Fruit fly (Drosophila melanogaster) whole organism, embryonic: ENCODE results near the gene Zn72D.
A peak's percentile ranks its signal among the peaks of the same experiment; 100 is the strongest.

ENCODE experiments used
- Bteb2 ChIP-seq: fragments of 200-800 bp; sonication (Bioruptor generic); optimal IDR thresholded peaks from 2 replicates; lab custom pipeline; 2016; ENCODE audit warnings: missing biosample characterization, missing genetic modification characterization
- CG11093 ChIP-seq: fragments of 200-800 bp; sonication (Bioruptor generic); IDR thresholded peaks from 3 replicates; pipeline ENCODE4 v1.3.6; 2022; ENCODE audit warnings: missing biosample characterization, missing genetic modification characterization
- CG11504 ChIP-seq: fragments of 200-800 bp; sonication (Bioruptor generic); optimal IDR thresholded peaks from 3 replicates; lab custom pipeline; 2019; ENCODE audit warnings: missing biosample characterization, mild to moderate bottlenecking, missing genetic modification characterization, moderate library complexity
- CG11695 ChIP-seq: fragments of 200-800 bp; sonication (Bioruptor generic); IDR thresholded peaks from 3 replicates; pipeline ENCODE4 v1.3.6; 2022; ENCODE audit warnings: missing biosample characterization, missing genetic modification characterization
- CG12659 ChIP-seq: fragments of 200-800 bp; sonication (Bioruptor generic); optimal IDR thresholded peaks from 3 replicates; lab custom pipeline; 2017; ENCODE audit warnings: mild to moderate bottlenecking, missing biosample characterization, missing genetic modification reagents, missing genetic modification characterization
- CG15269 ChIP-seq: fragments of 200-800 bp; sonication (Bioruptor generic); optimal IDR thresholded peaks from 2 replicates; lab custom pipeline; 2018; ENCODE audit warnings: missing biosample characterization, mild to moderate bottlenecking, missing genetic modification characterization, moderate library complexity
- CG15514 ChIP-seq: fragments of 200-800 bp; sonication (Bioruptor generic); optimal IDR thresholded peaks from 3 replicates; lab custom pipeline; 2017; ENCODE audit warnings: missing biosample characterization, missing genetic modification characterization, mild to moderate bottlenecking, moderate library complexity, missing genetic modification reagents
- CG17328 ChIP-seq: fragments of 200-800 bp; sonication (Bioruptor generic); IDR thresholded peaks from 2 replicates; pipeline ENCODE4 v1.3.6; 2022; ENCODE audit warnings: missing biosample characterization, missing genetic modification characterization
- CG17385 ChIP-seq: fragments of 200-800 bp; sonication (Bioruptor generic); optimal IDR thresholded peaks from 3 replicates; lab custom pipeline; 2018; ENCODE audit warnings: missing biosample characterization, mild to moderate bottlenecking, missing genetic modification characterization
- CG18262 ChIP-seq: fragments of 200-800 bp; optimal IDR thresholded peaks from 3 replicates; lab custom pipeline; 2019; ENCODE audit warnings: missing biosample characterization, mild to moderate bottlenecking, missing genetic modification characterization, moderate library complexity
- CG18599 ChIP-seq: fragments of 200-800 bp; sonication (Bioruptor generic); optimal IDR thresholded peaks from 3 replicates; lab custom pipeline; 2017; ENCODE audit warnings: missing biosample characterization, missing genetic modification characterization, mild to moderate bottlenecking, moderate library complexity, missing genetic modification reagents
- CG18619 ChIP-seq: fragments of 200-800 bp; sonication (Bioruptor generic); optimal IDR thresholded peaks from 3 replicates; lab custom pipeline; 2017; ENCODE audit warnings: missing biosample characterization, mild to moderate bottlenecking, missing genetic modification characterization
- CG2120 ChIP-seq: fragments of 200-800 bp; sonication (Bioruptor generic); optimal IDR thresholded peaks from 3 replicates; lab custom pipeline; 2016; ENCODE audit warnings: missing biosample characterization, missing genetic modification characterization
- CG30403 ChIP-seq: fragments of 200-800 bp; sonication (Bioruptor generic); optimal IDR thresholded peaks from 3 replicates; lab custom pipeline; 2016; ENCODE audit warnings: missing biosample characterization, missing genetic modification characterization
- CG3281 ChIP-seq: fragments of 200-800 bp; sonication (Bioruptor generic); optimal IDR thresholded peaks from 3 replicates; lab custom pipeline; 2017; ENCODE audit warnings: missing biosample characterization, mild to moderate bottlenecking, missing genetic modification characterization
- CG4820 ChIP-seq: fragments of 200-800 bp; sonication (Bioruptor generic); optimal IDR thresholded peaks from 3 replicates; lab custom pipeline; 2016; ENCODE audit warnings: missing biosample characterization, missing genetic modification characterization
- CG6791 ChIP-seq: fragments of 200-800 bp; sonication (Bioruptor generic); IDR thresholded peaks from 3 replicates; pipeline ENCODE4 v1.3.6; 2022; ENCODE audit warnings: missing biosample characterization, missing genetic modification characterization; ENCODE audit not compliant: partially characterized antibody
- CG7839 ChIP-seq: fragments of 200-800 bp; sonication (Bioruptor generic); optimal IDR thresholded peaks from 3 replicates; lab custom pipeline; 2018; ENCODE audit warnings: missing biosample characterization, mild to moderate bottlenecking, missing genetic modification characterization, moderate library complexity
- CG8290 ChIP-seq, 3 experiments: fragments of 200-800 bp; sonication (Bioruptor generic); optimal IDR thresholded peaks; 2 replicates each; lab custom pipeline; 2016 to 2019; ENCODE audit warnings: missing biosample characterization in 3 of 3, missing genetic modification characterization in 3 of 3, mild to moderate bottlenecking in 2 of 3, moderate library complexity in 1 of 3
- CG9817 ChIP-seq: fragments of 200-800 bp; sonication (Bioruptor generic); optimal IDR thresholded peaks from 2 replicates; lab custom pipeline; 2018; ENCODE audit warnings: missing biosample characterization, mild to moderate bottlenecking, missing genetic modification characterization, moderate library complexity
- CoRest ChIP-seq: fragments of 200-800 bp; sonication (Bioruptor generic); optimal IDR thresholded peaks from 3 replicates; lab custom pipeline; 2018; ENCODE audit warnings: missing biosample characterization, mild to moderate bottlenecking, missing genetic modification characterization, moderate library complexity
- D19A ChIP-seq: fragments of 200-800 bp; optimal IDR thresholded peaks from 3 replicates; lab custom pipeline; 2019; ENCODE audit warnings: missing biosample characterization, mild to moderate bottlenecking, missing genetic modification characterization, moderate library complexity
- D19B ChIP-seq: fragments of 200-800 bp; sonication (Bioruptor generic); optimal IDR thresholded peaks from 2 replicates; lab custom pipeline; 2017; ENCODE audit warnings: missing biosample characterization, mild to moderate bottlenecking, missing genetic modification characterization
- Fer3 ChIP-seq: fragments of 200-800 bp; sonication (Bioruptor generic); optimal IDR thresholded peaks from 2 replicates; lab custom pipeline; 2018; ENCODE audit warnings: missing biosample characterization, mild to moderate bottlenecking, missing genetic modification characterization, moderate library complexity
- Hmx ChIP-seq: fragments of 200-800 bp; sonication (Bioruptor generic); optimal IDR thresholded peaks from 2 replicates; lab custom pipeline; 2016; ENCODE audit warnings: missing biosample characterization, missing genetic modification characterization
- Meics ChIP-seq: fragments of 200-800 bp; sonication (Bioruptor generic); optimal IDR thresholded peaks from 2 replicates; lab custom pipeline; 2017; ENCODE audit warnings: missing biosample characterization, mild to moderate bottlenecking, missing genetic modification characterization
- Oli ChIP-seq: fragments of 200-800 bp; sonication (Bioruptor generic); optimal IDR thresholded peaks from 2 replicates; lab custom pipeline; 2018; ENCODE audit warnings: missing biosample characterization, mild to moderate bottlenecking, missing genetic modification characterization, moderate library complexity
- Stat92E ChIP-seq, 3 experiments: fragments of >200 bp in 2 of 3; fragments of 200-800 bp in 1 of 3; sonication (Bioruptor generic) in 1 of 3; optimal IDR thresholded peaks; 2 replicates each; lab custom pipeline; 2017 to 2019; ENCODE audit warnings: missing biosample characterization in 3 of 3, missing genetic modification characterization in 3 of 3, mild to moderate bottlenecking in 1 of 3, moderate library complexity in 1 of 3
- Xbp1 ChIP-seq: fragments of 200-800 bp; sonication (Bioruptor generic); optimal IDR thresholded peaks from 3 replicates; lab custom pipeline; 2016; ENCODE audit warnings: missing biosample characterization, mild to moderate bottlenecking, missing genetic modification characterization
- caup ChIP-seq: fragments of 200-800 bp; sonication (Bioruptor generic); optimal IDR thresholded peaks from 3 replicates; lab custom pipeline; 2017; ENCODE audit warnings: missing biosample characterization, mild to moderate bottlenecking, missing genetic modification characterization, moderate library complexity; ENCODE audit not compliant: severe bottlenecking
- dpn ChIP-seq, 2 experiments: fragments of 200-800 bp; sonication (Bioruptor generic); optimal IDR thresholded peaks; 3 replicates each; lab custom pipeline; 2016; ENCODE audit warnings: missing biosample characterization in 2 of 2, missing genetic modification characterization in 2 of 2
- exex ChIP-seq: fragments of 200-800 bp; sonication (Bioruptor generic); optimal IDR thresholded peaks from 4 replicates; lab custom pipeline; 2018; ENCODE audit warnings: missing biosample characterization, mild to moderate bottlenecking, missing genetic modification characterization, moderate library complexity
- fd3F ChIP-seq: fragments of 200-800 bp; sonication (Bioruptor generic); optimal IDR thresholded peaks from 2 replicates; lab custom pipeline; 2018; ENCODE audit warnings: missing biosample characterization, mild to moderate bottlenecking, missing genetic modification characterization, moderate library complexity
- fu2 ChIP-seq: fragments of 200-800 bp; sonication (Bioruptor generic); optimal IDR thresholded peaks from 2 replicates; lab custom pipeline; 2016; ENCODE audit warnings: missing biosample characterization, missing genetic modification characterization
- grau ChIP-seq: fragments of 200-800 bp; optimal IDR thresholded peaks from 3 replicates; lab custom pipeline; 2019; ENCODE audit warnings: missing biosample characterization, mild to moderate bottlenecking, missing genetic modification characterization, moderate library complexity
- lab ChIP-seq: fragments of 200-800 bp; sonication (Bioruptor generic); optimal IDR thresholded peaks from 3 replicates; lab custom pipeline; 2017; ENCODE audit warnings: missing biosample characterization, missing genetic modification characterization, mild to moderate bottlenecking, moderate library complexity, missing genetic modification reagents
- lilli ChIP-seq: fragments of 200-800 bp; sonication (Bioruptor generic); optimal IDR thresholded peaks from 3 replicates; lab custom pipeline; 2016; ENCODE audit warnings: missing biosample characterization, missing genetic modification characterization
- mam ChIP-seq: fragments of 200-800 bp; sonication (Bioruptor generic); optimal IDR thresholded peaks from 3 replicates; lab custom pipeline; 2016; ENCODE audit warnings: missing biosample characterization, missing genetic modification characterization
- pho ChIP-seq: fragments of 200-800 bp; sonication (Bioruptor generic); optimal IDR thresholded peaks from 2 replicates; lab custom pipeline; 2016; ENCODE audit warnings: missing biosample characterization, missing genetic modification characterization
- psq ChIP-seq: fragments of 200-800 bp; sonication (Bioruptor generic); optimal IDR thresholded peaks from 2 replicates; lab custom pipeline; 2017; ENCODE audit warnings: missing biosample characterization, missing genetic modification characterization
- row ChIP-seq: fragments of 200-800 bp; sonication (Bioruptor generic); IDR thresholded peaks from 3 replicates; pipeline ENCODE4 v1.3.6; 2022; ENCODE audit warnings: missing biosample characterization, missing genetic modification characterization
- scrt ChIP-seq: fragments of 200-800 bp; sonication (Bioruptor generic); optimal IDR thresholded peaks from 2 replicates; lab custom pipeline; 2018; ENCODE audit warnings: missing biosample characterization, mild to moderate bottlenecking, missing genetic modification characterization, moderate library complexity
- slbo ChIP-seq: fragments of 200-800 bp; sonication (Bioruptor generic); IDR thresholded peaks from 2 replicates; pipeline ENCODE4 v1.3.6; 2022; ENCODE audit warnings: missing biosample characterization, missing genetic modification characterization
- unc-4 ChIP-seq: fragments of 200-800 bp; sonication (Bioruptor generic); IDR thresholded peaks from 2 replicates; pipeline ENCODE4 v1.3.6; 2022; ENCODE audit warnings: missing biosample characterization, missing genetic modification characterization; ENCODE audit not compliant: partially characterized antibody
- zfh2 ChIP-seq: fragments of 200-800 bp; sonication (Bioruptor generic); optimal IDR thresholded peaks from 2 replicates; lab custom pipeline; 2016; ENCODE audit warnings: missing biosample characterization, missing genetic modification characterization

Zn72D gene

DNA sequence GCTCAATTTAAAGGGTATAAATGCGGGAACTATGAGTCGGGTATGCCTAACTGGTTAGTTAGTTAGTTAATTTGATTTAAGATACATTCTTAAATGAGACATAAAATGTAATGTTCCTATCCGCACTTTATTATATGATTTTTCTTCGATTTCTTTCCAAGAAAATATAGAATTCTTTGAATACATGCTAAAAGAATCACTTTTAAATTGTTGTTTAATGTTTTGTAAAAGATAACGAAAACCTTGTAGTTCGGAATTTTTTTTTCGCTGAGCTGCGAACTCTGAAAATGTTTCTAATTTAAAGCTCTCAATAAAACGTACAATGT lies 47.6 kb upstream of the Zn72D start (continued):
- TF ChIP-seq Hmx (GFP tag; lab: Kevin White, UChicago) (peak; percentile 18), lilli (peak; percentile 16), CG15269 (tag; lab: Kevin White, UChicago) (peak; percentile 18), CG18599 (GFP tag; lab: Kevin White, UChicago) (peak; percentile 70), Oli (peak; percentile 30), dpn (GFP tag; optimal IDR thresholded peaks at IDR 0.05; lab: Kevin White, UChicago) (peak in 1 of 2 experiments; percentile 3), D19B (peak; percentile 82), Fer3 (peak; percentile 6), pho (GFP tag; lab: Kevin White, UChicago) (peak; percentile 27), lab (GFP tag; lab: Kevin White, UChicago) (peak; percentile 60), psq (no peak), unc-4 (GFP tag; lab: Robert Waterston, UW) (no peak), mam (GFP tag; lab: Kevin White, UChicago) (peak; percentile 36), fu2 (GFP tag; lab: Kevin White, UChicago) (no peak), zfh2 (peak; percentile 48), Xbp1 (GFP tag; lab: Kevin White, UChicago) (no peak), CG3281 (GFP tag; lab: Kevin White, UChicago) (peak; percentile 52), CG4820 (GFP tag; lab: Kevin White, UChicago) (no peak), CG18262 (no peak), D19A (tag; lab: Kevin White, UChicago) (peak; percentile 38), Stat92E (GFP tag; optimal IDR thresholded peaks at IDR 0.05; lab: Kevin White, UChicago) (peak in 1 of 3 experiments; percentile 29), CG6791 (no peak), CG8290 (GFP tag; optimal IDR thresholded peaks at IDR 0.05; lab: Kevin White, UChicago) (no peak), CG8290 (tag; optimal IDR thresholded peaks at IDR 0.05; lab: Kevin White, UChicago) (peak in 1 of 2 experiments; percentile 16), exex (tag; lab: Kevin White, UChicago) (peak; percentile 5), caup (GFP tag; lab: Kevin White, UChicago) (peak; percentile 35), CG17385 (peak; percentile 4), CG18619 (peak; percentile 18), CG17328 (no peak), slbo (peak; percentile 41; the same call in 1 of the 2 replicates), CG30403 (GFP tag; lab: Kevin White, UChicago) (peak; percentile 35), grau (tag; lab: Kevin White, UChicago) (peak; percentile 55), Bteb2 (GFP tag; lab: Kevin White, UChicago) (peak; percentile 22), CG15514 (GFP tag; lab: Kevin White, UChicago) (peak; percentile 1), scrt (GFP tag; lab: Kevin White, UChicago) (no peak), Meics (GFP tag; lab: Kevin White, UChicago) (peak; percentile 34), CG12659 (GFP tag; lab: Kevin White, UChicago) (peak; percentile 12), CG7839 (peak; percentile 40), CG11093 (GFP tag; lab: Robert Waterston, UW) (no peak), row (GFP tag; lab: Robert Waterston, UW) (peak; percentile 44; the same call in 1 of the 3 replicates), CoRest (tag; lab: Kevin White, UChicago) (peak; percentile 25), CG11695 (GFP tag; lab: Robert Waterston, UW) (0 out of 3 replicates have a peak, but pooled peaks have one; percentile 33), CG9817 (peak; percentile 14), CG2120 (GFP tag; lab: Kevin White, UChicago) (peak; percentile 78), CG11504 (tag; lab: Kevin White, UChicago) (peak; percentile 16), fd3F (GFP tag; lab: Kevin White, UChicago) (peak; percentile 33)
- TF ChIP-seq, all 482 proteins: peak for 47
